Worm (Caenorhabditis elegans): ENCODE data around the gene mdt-27.

mdt-27 gene

ce11 chrV:9220444-9220843, 7.0 kb upstream of the mdt-27 start (continued):
- peak; percentile 28 for TF ChIP-seq egl-5 (tag; optimal IDR thresholded peaks at IDR 0.05)
- no peak for TF ChIP-seq ama-1 (optimal IDR thresholded peaks at IDR 0.05)
- TF ChIP-seq sea-2 (GFP tag; optimal IDR thresholded peaks at IDR 0.05): no peak
- TF ChIP-seq nhr-43 (tag; optimal IDR thresholded peaks at IDR 0.05; ENCODE audit: poor library complexity, severe bottlenecking): no peak
- no peak for TF ChIP-seq ztf-4 (tag; optimal IDR thresholded peaks at IDR 0.05)
- no peak for TF ChIP-seq nhr-76 (tag; optimal IDR thresholded peaks at IDR 0.05)
- TF ChIP-seq nhr-77 (tag; optimal IDR thresholded peaks at IDR 0.05): no peak
- TF ChIP-seq ceh-28 (tag; optimal IDR thresholded peaks at IDR 0.05): no peak
- peak; percentile 44 for TF ChIP-seq elt-2 (tag; optimal IDR thresholded peaks at IDR 0.05)
- no peak for TF ChIP-seq unc-39 (tag; optimal IDR thresholded peaks at IDR 0.05)

- TF ChIP-seq ceh-28 (tag; optimal IDR thresholded peaks at IDR 0.05) (no peak), lin-39 (tag; optimal IDR thresholded peaks at IDR 0.05) (no peak), egl-5 (tag; optimal IDR thresholded peaks at IDR 0.05) (no peak), ZK546.5 (tag; optimal IDR thresholded peaks at IDR 0.05) (no peak), ceh-82 (tag; optimal IDR thresholded peaks at IDR 0.05) (no peak)
Measured at ce11 chrV:9219390-9219733, 5.9 kb upstream of the mdt-27 start.

DNA sequence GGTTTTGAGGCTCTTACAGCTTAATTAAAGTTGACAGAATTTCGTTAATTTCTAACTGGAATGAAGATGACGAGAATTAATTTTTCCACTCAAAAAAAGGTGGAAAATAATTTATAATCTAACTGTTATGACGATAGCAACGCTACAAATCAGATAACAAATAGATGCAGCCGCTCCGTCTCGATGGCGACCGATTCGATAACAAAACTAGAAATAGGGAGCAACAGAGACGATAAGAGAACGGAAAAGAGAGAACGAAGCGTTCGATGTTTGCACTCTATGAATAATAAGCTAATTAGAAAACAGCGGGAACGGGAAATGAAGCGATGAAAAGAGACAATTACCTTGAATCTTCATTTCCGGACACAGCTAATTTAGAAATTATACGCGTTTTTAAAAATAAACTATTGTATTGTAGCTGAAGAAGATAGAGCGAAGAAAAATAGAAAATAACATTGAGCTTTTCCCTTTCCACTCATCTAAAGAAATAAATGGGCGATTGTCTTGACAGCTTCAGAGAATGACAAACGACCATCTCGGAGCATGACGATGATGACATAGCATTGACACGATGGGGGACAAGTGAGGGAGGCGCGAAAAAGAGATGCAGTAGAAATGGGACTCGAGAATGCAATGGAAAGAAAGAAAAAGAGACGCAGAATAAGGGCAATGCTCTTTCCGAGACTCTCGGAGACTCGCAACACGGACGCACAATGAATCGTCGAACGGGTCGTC, 5.4 kb upstream of the mdt-27 start:
- TF ChIP-seq jun-1 (tag; optimal IDR thresholded peaks at IDR 0.05): no peak
- peak; percentile 71 for TF ChIP-seq lin-39 (tag; optimal IDR thresholded peaks at IDR 0.05)
- peak; percentile 77 for TF ChIP-seq elt-2 (tag; optimal IDR thresholded peaks at IDR 0.05)
- peak; percentile 92 for TF ChIP-seq unc-62 (GFP tag; optimal IDR thresholded peaks at IDR 0.05)
- TF ChIP-seq snpc-4 (tag; optimal IDR thresholded peaks at IDR 0.05): peak; percentile 13
- peak; percentile 45 for TF ChIP-seq pqm-1 (tag; optimal IDR thresholded peaks at IDR 0.05)
- no peak for TF ChIP-seq eor-1 (tag; optimal IDR thresholded peaks at IDR 0.05)
- peak; percentile 5 for TF ChIP-seq lin-15B (tag; optimal IDR thresholded peaks at IDR 0.05)
- TF ChIP-seq skn-1 (tag; optimal IDR thresholded peaks at IDR 0.05): peak; percentile 67
- TF ChIP-seq nfya-1 (tag; optimal IDR thresholded peaks at IDR 0.05; ENCODE audit: insufficient read depth): peak; percentile 47

DNA sequence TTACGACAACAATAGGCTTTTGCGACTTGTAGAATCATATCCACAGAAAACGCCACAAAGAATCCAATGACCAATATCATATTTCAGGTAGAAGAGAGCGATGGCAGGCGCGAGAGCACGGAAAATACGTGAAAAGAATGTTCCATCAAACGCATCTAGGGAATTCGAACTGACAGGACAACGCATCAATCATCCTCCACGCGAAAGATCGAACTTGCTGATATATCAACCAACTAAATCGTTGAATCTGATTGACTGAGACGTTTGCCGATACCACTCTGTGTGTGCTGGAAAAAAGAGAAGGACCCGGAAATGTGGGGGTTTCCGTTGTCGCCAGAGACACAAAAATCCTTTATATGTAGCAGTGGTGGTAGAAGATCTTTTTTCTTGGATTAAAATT, 4.8 kb upstream of the mdt-27 start:
- TF ChIP-seq tbx-2 (tag; optimal IDR thresholded peaks at IDR 0.05): no peak
- peak; percentile 93 for TF ChIP-seq unc-62 (GFP tag; optimal IDR thresholded peaks at IDR 0.05)
- TF ChIP-seq lin-39 (tag; optimal IDR thresholded peaks at IDR 0.05): peak; percentile 54
- peak; percentile 84 for TF ChIP-seq elt-1 (tag; optimal IDR thresholded peaks at IDR 0.05)

DNA sequence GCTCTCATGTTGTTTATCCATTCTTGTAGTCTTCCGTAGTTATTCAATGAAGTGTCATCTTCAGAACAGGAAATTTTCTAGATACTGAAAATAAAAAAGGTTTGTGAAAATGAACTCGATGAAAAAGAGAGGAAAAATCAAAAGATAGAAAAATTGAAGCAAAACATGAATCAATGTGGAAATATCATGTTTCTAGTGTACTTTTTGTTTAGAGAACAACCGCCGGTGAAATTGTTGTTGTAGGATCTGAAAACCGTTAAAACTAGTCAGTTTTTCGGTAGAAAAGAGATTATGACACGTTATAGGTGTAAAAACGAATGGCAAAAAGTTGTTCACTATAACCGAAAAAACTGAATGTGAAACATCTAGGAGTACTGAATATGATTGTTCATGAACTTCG, 3.7 kb upstream of the mdt-27 start, which contains the start of gene pacs-1:
Gene pacs-1 (minus strand): TSS at position 101 of the 400 bp plus-strand sequence.
- TF ChIP-seq R02D3.7 (tag; optimal IDR thresholded peaks at IDR 0.05) (no peak), nhr-12 (tag; optimal IDR thresholded peaks at IDR 0.05) (no peak), fos-1 (tag; optimal IDR thresholded peaks at IDR 0.05) (no peak), unc-62 (GFP tag; optimal IDR thresholded peaks at IDR 0.05) (no peak), elt-2 (tag; optimal IDR thresholded peaks at IDR 0.05) (no peak), fkh-2 (tag; optimal IDR thresholded peaks at IDR 0.05) (no peak), lin-39 (tag; optimal IDR thresholded peaks at IDR 0.05) (no peak), nhr-23 (tag; optimal IDR thresholded peaks at IDR 0.05) (no peak), nhr-25 (tag; optimal IDR thresholded peaks at IDR 0.05) (no peak), nhr-11 (tag; optimal IDR thresholded peaks at IDR 0.05) (no peak), nhr-67 (tag; optimal IDR thresholded peaks at IDR 0.05) (no peak), ceh-28 (tag; optimal IDR thresholded peaks at IDR 0.05) (no peak), pqm-1 (tag; optimal IDR thresholded peaks at IDR 0.05) (no peak)

- TF ChIP-seq R02D3.7 (tag; optimal IDR thresholded peaks at IDR 0.05): no peak
- peak; percentile 33 for TF ChIP-seq pqm-1 (tag; optimal IDR thresholded peaks at IDR 0.05)
- no peak for TF ChIP-seq egl-27 (tag; optimal IDR thresholded peaks at IDR 0.05)
- TF ChIP-seq ceh-82 (tag; optimal IDR thresholded peaks at IDR 0.05): no peak
- TF ChIP-seq unc-39 (tag; optimal IDR thresholded peaks at IDR 0.05): no peak
- TF ChIP-seq nhr-12 (tag; optimal IDR thresholded peaks at IDR 0.05): no peak
- no peak for TF ChIP-seq aly-2 (tag; optimal IDR thresholded peaks at IDR 0.05)
- no peak for TF ChIP-seq nhr-77 (tag; optimal IDR thresholded peaks at IDR 0.05)
- TF ChIP-seq elt-1 (tag; optimal IDR thresholded peaks at IDR 0.05): no peak
- TF ChIP-seq nhr-28 (tag; optimal IDR thresholded peaks at IDR 0.05): no peak
- no peak for TF ChIP-seq nhr-237 (tag; optimal IDR thresholded peaks at IDR 0.05)
- TF ChIP-seq tbx-2 (tag; optimal IDR thresholded peaks at IDR 0.05): no peak
- TF ChIP-seq nhr-76 (tag; optimal IDR thresholded peaks at IDR 0.05): no peak
- TF ChIP-seq ztf-11 (tag; optimal IDR thresholded peaks at IDR 0.05): no peak
- TF ChIP-seq lin-15B (tag; optimal IDR thresholded peaks at IDR 0.05): peak; percentile 90
- no peak for TF ChIP-seq mml-1 (tag; optimal IDR thresholded peaks at IDR 0.05)
- no peak for TF ChIP-seq ama-1 (optimal IDR thresholded peaks at IDR 0.05)
- no peak for TF ChIP-seq eor-1 (tag; optimal IDR thresholded peaks at IDR 0.05)
- TF ChIP-seq daf-12 (tag; optimal IDR thresholded peaks at IDR 0.05): no peak
- no peak for TF ChIP-seq fos-1 (tag; optimal IDR thresholded peaks at IDR 0.05)
- peak; percentile 54 for TF ChIP-seq hmg-11 (tag; optimal IDR thresholded peaks at IDR 0.05)
- TF ChIP-seq fkh-10 (GFP tag; optimal IDR thresholded peaks at IDR 0.05): no peak
- TF ChIP-seq unc-62 (GFP tag; optimal IDR thresholded peaks at IDR 0.05): no peak
- TF ChIP-seq nfya-1 (tag; optimal IDR thresholded peaks at IDR 0.05; ENCODE audit: insufficient read depth): peak; percentile 81
- TF ChIP-seq ztf-4 (tag; optimal IDR thresholded peaks at IDR 0.05): no peak
- TF ChIP-seq elt-2 (tag; optimal IDR thresholded peaks at IDR 0.05): peak; percentile 53
- TF ChIP-seq nhr-11 (tag; optimal IDR thresholded peaks at IDR 0.05): no peak
- peak; percentile 80 for TF ChIP-seq nhr-25 (tag; optimal IDR thresholded peaks at IDR 0.05)
Measured at ce11 chrV:9212499-9212898, 955 bp downstream of the mdt-27 start.
